Worm (Caenorhabditis elegans) whole organism, late embryonic: ENCODE measurements around the gene msp-3.

Experiments
- C08G9.2 ChIP-seq: sonication (generic microtip); optimal IDR thresholded peaks from 2 replicates; lab custom pipeline; 2016; ENCODE audit warnings: mild to moderate bottlenecking, missing genetic modification characterization, moderate library complexity, missing compliant biosample characterization
- C38D4.7 ChIP-seq: fragments of 200-800 bp; sonication (Bioruptor generic); optimal IDR thresholded peaks from 2 replicates; lab custom pipeline; 2018; ENCODE audit warnings: mild to moderate bottlenecking, missing genetic modification characterization, moderate library complexity, missing compliant biosample characterization
- F13H6.1 ChIP-seq: sonication (generic microtip); optimal IDR thresholded peaks from 2 replicates; lab custom pipeline; 2016; ENCODE audit warnings: missing genetic modification characterization, missing compliant biosample characterization
- K02D7.2 ChIP-seq: sonication (generic microtip); optimal IDR thresholded peaks from 2 replicates; lab custom pipeline; 2017; ENCODE audit warnings: mild to moderate bottlenecking, missing genetic modification characterization, missing compliant biosample characterization
- T23F11.4 ChIP-seq: fragments of 200-800 bp; sonication (Bioruptor generic); optimal IDR thresholded peaks from 2 replicates; lab custom pipeline; 2018; ENCODE audit warnings: mild to moderate bottlenecking, missing genetic modification characterization, missing compliant biosample characterization
- Y22D7AL.16 ChIP-seq: sonication (generic microtip); optimal IDR thresholded peaks from 2 replicates; lab custom pipeline; 2016; ENCODE audit warnings: missing genetic modification characterization, missing compliant biosample characterization
- ama-1 ChIP-seq: fragments of 150-350 bp; optimal IDR thresholded peaks from 2 replicates; lab custom pipeline; 2014
- ceh-14 ChIP-seq: sonication (generic microtip); optimal IDR thresholded peaks from 2 replicates; lab custom pipeline; 2016; ENCODE audit warnings: missing genotype, missing genetic modification characterization, missing compliant biosample characterization
- ceh-18 ChIP-seq: sonication (generic microtip); optimal IDR thresholded peaks from 2 replicates; lab custom pipeline; 2016; ENCODE audit warnings: missing genetic modification characterization, missing compliant biosample characterization
- ceh-19 ChIP-seq: fragments of 200-800 bp; sonication (Bioruptor generic); optimal IDR thresholded peaks from 2 replicates; lab custom pipeline; 2018; ENCODE audit warnings: mild to moderate bottlenecking, missing genetic modification characterization, missing compliant biosample characterization
- ceh-2 ChIP-seq: sonication (generic microtip); optimal IDR thresholded peaks from 2 replicates; lab custom pipeline; 2016; ENCODE audit warnings: missing genotype, missing genetic modification characterization, missing compliant biosample characterization
- ceh-31 ChIP-seq: sonication (generic microtip); optimal IDR thresholded peaks from 2 replicates; lab custom pipeline; 2016; ENCODE audit warnings: missing genetic modification characterization, missing compliant biosample characterization
- ceh-34 ChIP-seq: sonication (generic microtip); optimal IDR thresholded peaks from 2 replicates; lab custom pipeline; 2016; ENCODE audit warnings: mild to moderate bottlenecking, missing genetic modification characterization, missing compliant biosample characterization
- ceh-45 ChIP-seq: fragments of 200-800 bp; sonication (Bioruptor generic); IDR thresholded peaks from 2 replicates; pipeline ENCODE4 v1.3.6; 2022; ENCODE audit warnings: missing genetic modification reagents, missing genetic modification characterization, missing compliant biosample characterization
- ceh-48 ChIP-seq: sonication (generic microtip); optimal IDR thresholded peaks from 2 replicates; lab custom pipeline; 2016; ENCODE audit warnings: missing genetic modification characterization, inconsistent platforms, missing compliant biosample characterization
- ceh-6 ChIP-seq: fragments of 200-800 bp; sonication (Bioruptor generic); optimal IDR thresholded peaks from 2 replicates; lab custom pipeline; 2018; ENCODE audit warnings: mild to moderate bottlenecking, missing genetic modification characterization, missing compliant biosample characterization
- ceh-9 ChIP-seq: sonication (generic microtip); optimal IDR thresholded peaks from 2 replicates; lab custom pipeline; 2016; ENCODE audit warnings: mild to moderate bottlenecking, missing genetic modification characterization, inconsistent platforms, missing compliant biosample characterization
- che-1 ChIP-seq: sonication (generic microtip); optimal IDR thresholded peaks from 2 replicates; lab custom pipeline; 2016; ENCODE audit warnings: mild to moderate bottlenecking, missing genetic modification characterization, missing compliant biosample characterization
- dmd-4 ChIP-seq: sonication (generic microtip); optimal IDR thresholded peaks from 2 replicates; lab custom pipeline; 2016; ENCODE audit warnings: borderline replicate concordance, missing genetic modification characterization, missing compliant biosample characterization
- dve-1 ChIP-seq: sonication (generic microtip); optimal IDR thresholded peaks from 2 replicates; lab custom pipeline; 2017; ENCODE audit warnings: antibody characterized with exemption, mild to moderate bottlenecking, missing genetic modification characterization, missing compliant biosample characterization
- elt-2 ChIP-seq: sonication (generic microtip); optimal IDR thresholded peaks from 2 replicates; lab custom pipeline; 2016; ENCODE audit warnings: missing genetic modification reagents, missing genetic modification characterization, missing compliant biosample characterization
- elt-4 ChIP-seq: sonication (generic microtip); optimal IDR thresholded peaks from 2 replicates; lab custom pipeline; 2016; ENCODE audit warnings: missing genetic modification characterization, missing compliant biosample characterization
- ets-4 ChIP-seq: sonication (generic microtip); optimal IDR thresholded peaks from 2 replicates; lab custom pipeline; 2016; ENCODE audit warnings: missing genetic modification characterization, missing compliant biosample characterization
- fax-1 ChIP-seq: sonication (generic microtip); optimal IDR thresholded peaks from 2 replicates; lab custom pipeline; 2016; ENCODE audit warnings: missing genotype, missing genetic modification characterization, missing compliant biosample characterization
- fkh-10 ChIP-seq: fragments of 150-350 bp; optimal IDR thresholded peaks from 2 replicates; lab custom pipeline; 2014; ENCODE audit warnings: missing biosample characterization, missing genetic modification reagents, missing genetic modification characterization
- fkh-6 ChIP-seq: sonication (generic microtip); optimal IDR thresholded peaks from 2 replicates; lab custom pipeline; 2016; ENCODE audit warnings: missing genetic modification characterization, missing compliant biosample characterization
- gmeb-2 ChIP-seq: sonication (generic microtip); optimal IDR thresholded peaks from 2 replicates; lab custom pipeline; 2016; ENCODE audit warnings: missing genetic modification characterization, inconsistent platforms, missing compliant biosample characterization
- hlh-15 ChIP-seq: sonication (generic microtip); optimal IDR thresholded peaks from 2 replicates; lab custom pipeline; 2016; ENCODE audit warnings: missing genetic modification characterization, missing compliant biosample characterization
- hlh-30 ChIP-seq: sonication (generic microtip); optimal IDR thresholded peaks from 2 replicates; lab custom pipeline; 2017; ENCODE audit warnings: antibody characterized with exemption, missing genetic modification characterization, missing compliant biosample characterization; ENCODE audit not compliant: insufficient read depth
- hlh-6 ChIP-seq: sonication (generic microtip); optimal IDR thresholded peaks from 2 replicates; lab custom pipeline; 2016; ENCODE audit warnings: missing genotype, missing genetic modification characterization, missing compliant biosample characterization
- hlh-8 ChIP-seq: sonication (generic microtip); optimal IDR thresholded peaks from 2 replicates; lab custom pipeline; 2016; ENCODE audit warnings: missing genotype, missing genetic modification characterization, missing compliant biosample characterization
- lim-6 ChIP-seq: sonication (generic microtip); optimal IDR thresholded peaks from 2 replicates; lab custom pipeline; 2016; ENCODE audit warnings: missing genetic modification characterization, missing compliant biosample characterization
- madf-2 ChIP-seq: sonication (generic microtip); optimal IDR thresholded peaks from 2 replicates; lab custom pipeline; 2017; ENCODE audit warnings: missing genetic modification characterization, missing compliant biosample characterization
- mec-3 ChIP-seq: sonication (generic microtip); optimal IDR thresholded peaks from 2 replicates; lab custom pipeline; 2016; ENCODE audit warnings: borderline replicate concordance, missing genetic modification characterization, missing compliant biosample characterization
- nfya-1 ChIP-seq: sonication (generic microtip); optimal IDR thresholded peaks from 2 replicates; lab custom pipeline; 2017; ENCODE audit warnings: missing genetic modification characterization, mild to moderate bottlenecking, missing compliant biosample characterization, antibody characterized with exemption, moderate library complexity
- nhr-11 ChIP-seq: fragments of 150-350 bp; optimal IDR thresholded peaks from 2 replicates; lab custom pipeline; 2014; ENCODE audit warnings: missing biosample characterization, missing genetic modification characterization
- nhr-232 ChIP-seq: sonication (generic microtip); optimal IDR thresholded peaks from 2 replicates; lab custom pipeline; 2016; ENCODE audit warnings: missing genetic modification characterization, missing compliant biosample characterization
- npax-4 ChIP-seq: sonication (generic microtip); optimal IDR thresholded peaks from 2 replicates; lab custom pipeline; 2016; ENCODE audit warnings: missing genetic modification characterization, missing compliant biosample characterization
- odd-2 ChIP-seq: sonication (generic microtip); optimal IDR thresholded peaks from 2 replicates; lab custom pipeline; 2017; ENCODE audit warnings: antibody characterized with exemption, mild to moderate bottlenecking, missing genetic modification characterization, missing compliant biosample characterization
- pat-9 ChIP-seq: fragments of 200-800 bp; sonication (Bioruptor generic); optimal IDR thresholded peaks from 2 replicates; lab custom pipeline; 2018; ENCODE audit warnings: mild to moderate bottlenecking, missing genetic modification characterization, moderate library complexity, missing compliant biosample characterization
- pax-1 ChIP-seq: fragments of 150-350 bp; optimal IDR thresholded peaks from 2 replicates; lab custom pipeline; 2014; ENCODE audit warnings: missing biosample characterization, missing genetic modification characterization
- pha-2 ChIP-seq: sonication (generic microtip); optimal IDR thresholded peaks from 2 replicates; lab custom pipeline; 2017; ENCODE audit warnings: mild to moderate bottlenecking, missing genetic modification characterization, missing compliant biosample characterization
- pros-1 ChIP-seq: fragments of 150-350 bp; optimal IDR thresholded peaks from 2 replicates; lab custom pipeline; 2014; ENCODE audit warnings: missing biosample characterization, missing genetic modification reagents, missing genetic modification characterization
- sdc-2 ChIP-seq: sonication (generic microtip); optimal IDR thresholded peaks from 2 replicates; lab custom pipeline; 2016; ENCODE audit warnings: missing genotype, missing genetic modification characterization, missing compliant biosample characterization
- sox-4 ChIP-seq: sonication (generic microtip); optimal IDR thresholded peaks from 2 replicates; lab custom pipeline; 2017; ENCODE audit warnings: mild to moderate bottlenecking, missing genetic modification characterization, inconsistent platforms, missing compliant biosample characterization
- tbx-7 ChIP-seq: sonication (generic microtip); optimal IDR thresholded peaks from 2 replicates; lab custom pipeline; 2016; ENCODE audit warnings: missing genotype, missing genetic modification characterization, missing compliant biosample characterization
- ttx-3 ChIP-seq: sonication (generic microtip); optimal IDR thresholded peaks from 2 replicates; lab custom pipeline; 2016; ENCODE audit warnings: missing genetic modification reagents, missing genetic modification characterization, missing compliant biosample characterization
- unc-42 ChIP-seq: sonication (generic microtip); optimal IDR thresholded peaks from 2 replicates; lab custom pipeline; 2016; ENCODE audit warnings: missing genotype, missing genetic modification characterization, missing compliant biosample characterization
- unc-55 ChIP-seq: sonication (generic microtip); optimal IDR thresholded peaks from 2 replicates; lab custom pipeline; 2017; ENCODE audit warnings: missing biosample characterization, missing genetic modification reagents, missing genetic modification characterization
- unc-86 ChIP-seq: sonication (generic microtip); optimal IDR thresholded peaks from 2 replicates; lab custom pipeline; 2016; ENCODE audit warnings: missing genetic modification characterization, missing compliant biosample characterization
- zip-5 ChIP-seq: sonication (generic microtip); optimal IDR thresholded peaks from 2 replicates; lab custom pipeline; 2016; ENCODE audit warnings: missing genetic modification characterization, missing compliant biosample characterization
- ztf-16 ChIP-seq: sonication (generic microtip); optimal IDR thresholded peaks from 2 replicates; lab custom pipeline; 2017; ENCODE audit warnings: missing genetic modification characterization, missing compliant biosample characterization

The msp-3 gene

ce11 chrII:4793320-4793719 is 7.2 kb upstream of the msp-3 start:
- TF ChIP-seq pat-9 = no peak
- TF ChIP-seq pax-1 (tag; lab: Kevin White, UChicago) = no peak
- no peak for TF ChIP-seq sox-4 (tag; lab: Kevin White, UChicago)
- no peak for TF ChIP-seq nhr-11 (tag; lab: Kevin White, UChicago)
- no peak for TF ChIP-seq ceh-9
- TF ChIP-seq C08G9.2 (tag; lab: Kevin White, UChicago) = no peak
- TF ChIP-seq ceh-48 (tag; lab: Kevin White, UChicago) = no peak
- TF ChIP-seq ceh-6 = no peak
- TF ChIP-seq pros-1 (tag; lab: Kevin White, UChicago) = no peak
- no peak for TF ChIP-seq dmd-4

- TF ChIP-seq nhr-232 (no peak), zip-5 (tag; lab: Kevin White, UChicago) (peak; percentile 83), sdc-2 (peak; percentile 48), ceh-45 (GFP tag; lab: Robert Waterston, UW) (no peak), dve-1 (tag; lab: Kevin White, UChicago) (no peak), lim-6 (peak; percentile 50), F13H6.1 (tag; lab: Kevin White, UChicago) (peak; percentile 63), ceh-48 (tag; lab: Kevin White, UChicago) (no peak), fkh-6 (tag; lab: Kevin White, UChicago) (peak; percentile 14), fkh-10 (GFP tag; lab: Kevin White, UChicago) (no peak), ceh-14 (tag; lab: Kevin White, UChicago) (peak; percentile 83), unc-55 (GFP tag; lab: Kevin White, UChicago) (no peak), odd-2 (tag; lab: Kevin White, UChicago) (no peak), pha-2 (tag; lab: Kevin White, UChicago) (peak; percentile 39), ceh-2 (tag; lab: Kevin White, UChicago) (peak; percentile 90), npax-4 (tag; lab: Kevin White, UChicago) (peak; percentile 17), fax-1 (tag; lab: Kevin White, UChicago) (peak; percentile 57), ceh-19 (GFP tag; lab: Kevin White, UChicago) (no peak), unc-86 (no peak), hlh-30 (tag; lab: Kevin White, UChicago) (no peak), elt-2 (tag; lab: Kevin White, UChicago) (peak; percentile 97), ceh-34 (tag; lab: Kevin White, UChicago) (peak; percentile 29), gmeb-2 (peak; percentile 24), ztf-16 (tag; lab: Kevin White, UChicago) (peak; percentile 43), ama-1 (lab: Kevin White, UChicago) (no peak), unc-42 (peak; percentile 10), T23F11.4 (GFP tag; lab: Kevin White, UChicago) (no peak), Y22D7AL.16 (tag; lab: Kevin White, UChicago) (no peak), ets-4 (tag; lab: Kevin White, UChicago) (peak; percentile 94), ceh-31 (tag; lab: Kevin White, UChicago) (peak; percentile 90), mec-3 (tag; lab: Kevin White, UChicago) (peak; percentile 65), elt-4 (no peak), sox-4 (tag; lab: Kevin White, UChicago) (no peak), hlh-8 (tag; lab: Kevin White, UChicago) (peak; percentile 90), hlh-15 (tag; lab: Kevin White, UChicago) (no peak), ttx-3 (peak; percentile 58), ceh-9 (no peak), nhr-11 (tag; lab: Kevin White, UChicago) (no peak), madf-2 (tag; lab: Kevin White, UChicago) (no peak), C38D4.7 (no peak), dmd-4 (no peak), ceh-18 (tag; lab: Kevin White, UChicago) (no peak), tbx-7 (tag; lab: Kevin White, UChicago) (peak; percentile 93), che-1 (tag; lab: Kevin White, UChicago) (peak; percentile 28), K02D7.2 (no peak), nfya-1 (tag; lab: Kevin White, UChicago) (no peak), ceh-6 (no peak), hlh-6 (tag; lab: Kevin White, UChicago) (no peak)
These were observed 5.2 kb upstream of the msp-3 start, which contains the start of gene F26G1.1 for ce11 chrII:4791272-4791671. Gene F26G1.1 (plus strand): TSS chrII:4791618.
